Fruit fly (Drosophila melanogaster): Measurements from ENCODE around the gene fne.

The fne gene

dm6 chrX:12917177-12917576 lies at the start of gene fne:
Gene fne (plus strand): TSS chrX:12917477.
- TF ChIP-seq noc (tag; optimal IDR thresholded peaks at IDR 0.05), result no peak

dm6 chrX:12868605-12869004 lies 48.7 kb upstream of the fne start:
- no peak for TF ChIP-seq noc (tag; optimal IDR thresholded peaks at IDR 0.05)

dm6 chrX:12869850-12870249 lies 47.4 kb upstream of the fne start:
- no peak for TF ChIP-seq noc (tag; optimal IDR thresholded peaks at IDR 0.05)

- no peak for TF ChIP-seq noc (tag; optimal IDR thresholded peaks at IDR 0.05)
Measured at dm6 chrX:12886543-12886942, 30.7 kb upstream of the fne start.

dm6 chrX:12887549-12887948 lies 29.7 kb upstream of the fne start:
- TF ChIP-seq noc (tag; optimal IDR thresholded peaks at IDR 0.05), result no peak

- no peak for TF ChIP-seq noc (tag; optimal IDR thresholded peaks at IDR 0.05)
Measured at dm6 chrX:12889075-12889474, 28.2 kb upstream of the fne start.

- no peak for TF ChIP-seq noc (tag; optimal IDR thresholded peaks at IDR 0.05)
Measured at dm6 chrX:12890166-12890825, 27.0 kb upstream of the fne start.

dm6 chrX:12890826-12891175 lies 26.5 kb upstream of the fne start:
- TF ChIP-seq noc (tag; optimal IDR thresholded peaks at IDR 0.05), result no peak

- TF ChIP-seq noc (tag; optimal IDR thresholded peaks at IDR 0.05), result no peak
Measured at dm6 chrX:12891322-12892159, 25.7 kb upstream of the fne start.

- no peak for TF ChIP-seq noc (tag; optimal IDR thresholded peaks at IDR 0.05)
Measured at dm6 chrX:12893969-12894368, 23.3 kb upstream of the fne start.

- peak; percentile 63 for TF ChIP-seq noc (tag; optimal IDR thresholded peaks at IDR 0.05)
Measured at dm6 chrX:12895114-12895723, 22.1 kb upstream of the fne start.

- no peak for TF ChIP-seq noc (tag; optimal IDR thresholded peaks at IDR 0.05)
Measured at dm6 chrX:12896393-12896792, 20.9 kb upstream of the fne start.

dm6 chrX:12897150-12897549 lies 20.1 kb upstream of the fne start, which contains the start of gene Pde9:
Gene Pde9 (minus strand): TSS chrX:12897327.
- no peak for TF ChIP-seq noc (tag; optimal IDR thresholded peaks at IDR 0.05)

- no peak for TF ChIP-seq noc (tag; optimal IDR thresholded peaks at IDR 0.05)
Measured at dm6 chrX:12898569-12898968, 18.7 kb upstream of the fne start, which contains the start of gene CG32650. Gene CG32650 (minus strand): TSS chrX:12898669.

dm6 chrX:12900718-12901442 lies 16.4 kb upstream of the fne start, which contains the start of gene Coq8:
Gene Coq8 (minus strand): TSS chrX:12901114.
- no peak for TF ChIP-seq noc (tag; optimal IDR thresholded peaks at IDR 0.05)

dm6 chrX:12903099-12903616 lies 14.1 kb upstream of the fne start, which contains the start of gene Flad1:
Gene Flad1 (minus strand): TSS chrX:12903516.
- no peak for TF ChIP-seq noc (tag; optimal IDR thresholded peaks at IDR 0.05)

Data from whole organism, larva.